Fruit fly (Drosophila melanogaster) whole organism, embryonic: ENCODE measurements around the gene CG13670.

ENCODE experiments used
- CG2120 ChIP-seq: fragments of 200-800 bp; sonication (Bioruptor generic); optimal IDR thresholded peaks from 3 replicates; lab custom pipeline; 2016; ENCODE audit warnings: missing biosample characterization, missing genetic modification characterization
- MTF-1 ChIP-seq: fragments of 200-800 bp; sonication (Bioruptor generic); optimal IDR thresholded peaks from 2 replicates; lab custom pipeline; 2018; ENCODE audit warnings: missing biosample characterization, mild to moderate bottlenecking, missing genetic modification characterization, borderline replicate concordance
- NK7.1 ChIP-seq: fragments of 200-800 bp; sonication (Bioruptor generic); optimal IDR thresholded peaks from 3 replicates; lab custom pipeline; 2016; ENCODE audit warnings: missing biosample characterization, missing genetic modification characterization

dm6 chr3L:8346100-8346980 lies 25.8 kb downstream of the CG13670 start, which contains the start of the genes CG7182 and GAPcenA:
- no peak for TF ChIP-seq MTF-1
- TF ChIP-seq NK7.1: peak; percentile 3
- TF ChIP-seq CG2120 (GFP tag; lab: Kevin White, UChicago): peak; percentile 70
